Fruit fly (Drosophila melanogaster): ENCODE measurements around the gene CG7523.

The CG7523 gene

dm6 chr3R:17678138-17678873 lies 7.6 kb upstream of the CG7523 start (continued):
- TF ChIP-seq Xbp1 (GFP tag; optimal IDR thresholded peaks at IDR 0.05) (peak; percentile 11), cad (GFP tag; optimal IDR thresholded peaks at IDR 0.05) (no peak)

- TF ChIP-seq Ets97D (GFP tag; optimal IDR thresholded peaks at IDR 0.05) (no peak), ftz-f1 (GFP tag; optimal IDR thresholded peaks at IDR 0.05) (no peak), CG3726 (GFP tag; IDR thresholded peaks at IDR 0.05) (no peak), Trl (optimal IDR thresholded peaks at IDR 0.05) (no peak), Trl (GFP tag; optimal IDR thresholded peaks at IDR 0.05) (no peak), Jarid2 (GFP tag; optimal IDR thresholded peaks at IDR 0.05) (no peak), schlank (tag; optimal IDR thresholded peaks at IDR 0.05) (no peak), chm (GFP tag; IDR thresholded peaks at IDR 0.05) (0 out of 2 replicates have a peak, but pooled peaks have one; percentile 17), Eip74EF (GFP tag; optimal IDR thresholded peaks at IDR 0.05) (no peak), nau (GFP tag; optimal IDR thresholded peaks at IDR 0.05) (no peak), CG34422 (GFP tag; IDR thresholded peaks at IDR 0.05) (peak; percentile 79; the same call in 1 of the 3 replicates), CG34376 (GFP tag; optimal IDR thresholded peaks at IDR 0.05) (no peak), CG2116 (GFP tag; optimal IDR thresholded peaks at IDR 0.05) (no peak), CG15479 (GFP tag; optimal IDR thresholded peaks at IDR 0.05) (no peak), D19A (tag; optimal IDR thresholded peaks at IDR 0.05) (no peak), MESR4 (GFP tag; optimal IDR thresholded peaks at IDR 0.05) (peak; percentile 45), kay (GFP tag; optimal IDR thresholded peaks at IDR 0.05) (peak; percentile 78), NC2β (GFP tag; optimal IDR thresholded peaks at IDR 0.05) (peak; percentile 2), bsh (GFP tag; optimal IDR thresholded peaks at IDR 0.05) (no peak), Ssrp (tag; optimal IDR thresholded peaks at IDR 0.05) (no peak), CG16815 (GFP tag; optimal IDR thresholded peaks at IDR 0.05) (no peak), CG30020 (tag; optimal IDR thresholded peaks at IDR 0.05) (no peak), tio (GFP tag; optimal IDR thresholded peaks at IDR 0.05) (no peak), Hmr (GFP tag; optimal IDR thresholded peaks at IDR 0.05) (no peak), CG5953 (GFP tag; IDR thresholded peaks at IDR 0.05) (no peak), CG33213 (GFP tag; optimal IDR thresholded peaks at IDR 0.05) (no peak), danr (GFP tag; IDR thresholded peaks at IDR 0.05) (no peak), dimm (GFP tag; IDR thresholded peaks at IDR 0.05) (no peak), Vsx1 (GFP tag; optimal IDR thresholded peaks at IDR 0.05) (no peak), sna (GFP tag; IDR thresholded peaks at IDR 0.05; ENCODE audit: partially characterized antibody) (peak; percentile 50; the same call in 1 of the 2 replicates), kni (GFP tag; optimal IDR thresholded peaks at IDR 0.05) (peak; percentile 23), Adf1 (GFP tag; IDR thresholded peaks at IDR 0.05) (peak; percentile 14; the same call in 1 of the 2 replicates), gcm (GFP tag; optimal IDR thresholded peaks at IDR 0.05) (peak; percentile 52), HmgZ (tag; optimal IDR thresholded peaks at IDR 0.05) (no peak), hth (optimal IDR thresholded peaks at IDR 0.05) (no peak), nerfin-2 (GFP tag; IDR thresholded peaks at IDR 0.05; ENCODE audit: partially characterized antibody) (no peak), sr (GFP tag; IDR thresholded peaks at IDR 0.05) (no peak), CG2120 (GFP tag; optimal IDR thresholded peaks at IDR 0.05) (peak; percentile 17), nerfin-1 (tag; optimal IDR thresholded peaks at IDR 0.05) (peak; percentile 16), CG9817 (tag; optimal IDR thresholded peaks at IDR 0.05) (no peak), CG17385 (GFP tag; optimal IDR thresholded peaks at IDR 0.05) (no peak), eve (GFP tag; optimal IDR thresholded peaks at IDR 0.05) (no peak), gsb-n (tag; optimal IDR thresholded peaks at IDR 0.05) (no peak), Dek (tag; optimal IDR thresholded peaks at IDR 0.05) (no peak), CG11456 (GFP tag; IDR thresholded peaks at IDR 0.05) (no peak)
Observed at dm6 chr3R:17670202-17670856, 366 bp downstream of the CG7523 start.
